Worm (Caenorhabditis elegans) whole organism, L4/young adult: ENCODE results near the gene riok-3.

Source experiments
- W03F9.2 ChIP-seq: fragments of 150-350 bp; optimal IDR thresholded peaks from 2 replicates; lab custom pipeline; 2014; ENCODE audit warnings: missing biosample characterization, missing genetic modification characterization
- him-1 ChIP-seq: sonication (generic microtip); optimal IDR thresholded peaks from 2 replicates; lab custom pipeline; 2016; ENCODE audit warnings: missing genotype, missing genetic modification reagents, missing genetic modification characterization, missing compliant biosample characterization

DNA sequence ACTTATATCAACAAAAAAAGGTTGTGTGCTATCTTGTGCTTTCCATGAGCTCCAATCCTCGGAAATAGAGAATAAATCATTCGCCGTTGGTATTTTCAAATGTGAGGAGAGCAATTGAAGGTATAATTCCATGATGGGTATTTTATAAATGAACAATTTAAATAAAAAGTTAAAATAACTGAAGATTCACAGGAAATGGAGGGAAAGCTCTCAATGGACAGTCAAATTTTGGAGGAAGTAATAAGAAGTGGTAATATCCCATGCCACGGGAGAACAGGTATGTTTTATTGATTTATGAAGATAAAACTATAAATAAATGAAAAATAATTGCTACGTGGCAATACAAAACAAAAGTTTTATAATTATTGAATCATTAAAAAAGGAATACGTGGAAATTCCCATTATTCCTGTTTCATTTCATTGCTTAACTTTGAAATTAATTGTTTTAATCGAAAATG, 21.6 kb downstream of the riok-3 start:
- TF ChIP-seq him-1 (tag; lab: Kevin White, UChicago) (no peak), W03F9.2 (no peak)
